Worm (Caenorhabditis elegans) whole organism, young adult: ENCODE measurements around the gene C44B11.4.

Source experiments
- F39B2.1 ChIP-seq: fragments of 200-800 bp; sonication (Bioruptor generic); IDR thresholded peaks from 2 replicates; pipeline ENCODE4 v1.3.6; 2022; ENCODE audit warnings: missing genetic modification reagents, missing genetic modification characterization, missing compliant biosample characterization
- F49E8.2 ChIP-seq: sonication (generic microtip); optimal IDR thresholded peaks from 3 replicates; lab custom pipeline; 2017; ENCODE audit warnings: missing genetic modification characterization, mild to moderate bottlenecking, missing compliant biosample characterization, antibody characterized with exemption, moderate library complexity; ENCODE audit not compliant: insufficient read depth
- ama-1 ChIP-seq, 3 experiments: fragments of 150-350 bp in 1 of 3; sonication (generic microtip) in 2 of 3; optimal IDR thresholded peaks; 2 replicates each; lab custom pipeline; 2014 to 2018; ENCODE audit warnings: missing biosample characterization in 2 of 3, missing genetic modification characterization in 2 of 3, missing genetic modification reagents in 2 of 3
- attf-6 ChIP-seq: fragments of 200-800 bp; sonication (Bioruptor generic); IDR thresholded peaks from 2 replicates; pipeline ENCODE4 v1.3.6; 2022; ENCODE audit warnings: missing genetic modification reagents, missing genetic modification characterization, missing compliant biosample characterization
- cebp-2 ChIP-seq: fragments of 200-800 bp; sonication (Bioruptor generic); IDR thresholded peaks from 2 replicates; pipeline ENCODE4 v1.3.6; 2022; ENCODE audit warnings: missing genetic modification characterization, missing compliant biosample characterization
- madf-3 ChIP-seq: fragments of 200-800 bp; sonication (Bioruptor generic); IDR thresholded peaks from 2 replicates; pipeline ENCODE4 v1.3.6; 2022; ENCODE audit warnings: missing genetic modification reagents, missing genetic modification characterization, missing compliant biosample characterization
- nfya-1 ChIP-seq: sonication (generic microtip); optimal IDR thresholded peaks from 2 replicates; lab custom pipeline; 2017; ENCODE audit warnings: antibody characterized with exemption, missing compliant biosample characterization, missing genetic modification characterization, borderline replicate concordance; ENCODE audit not compliant: insufficient read depth
- nhr-80 ChIP-seq: sonication (generic microtip); optimal IDR thresholded peaks from 2 replicates; lab custom pipeline; 2016; ENCODE audit warnings: missing genetic modification characterization, missing compliant biosample characterization
- pha-4 ChIP-seq: fragments of 150-350 bp; sonication (generic microtip); optimal IDR thresholded peaks from 2 replicates; lab custom pipeline; 2014; ENCODE audit warnings: missing biosample characterization, missing genetic modification reagents, missing genetic modification characterization
- repo-1 ChIP-seq: sonication (generic microtip); optimal IDR thresholded peaks from 2 replicates; lab custom pipeline; 2017; ENCODE audit warnings: mild to moderate bottlenecking, missing genetic modification characterization, missing compliant biosample characterization
- sea-2 ChIP-seq: fragments of 200-800 bp; sonication (Bioruptor generic); IDR thresholded peaks from 2 replicates; pipeline ENCODE4 v1.3.6; 2022; ENCODE audit warnings: missing genetic modification characterization, missing compliant biosample characterization
- snpc-1.3 ChIP-seq: sonication (generic microtip); optimal IDR thresholded peaks from 2 replicates; lab custom pipeline; 2017; ENCODE audit warnings: missing genetic modification characterization, mild to moderate bottlenecking, missing compliant biosample characterization, antibody characterized with exemption, moderate library complexity, missing genotype, missing genetic modification reagents; ENCODE audit not compliant: insufficient read depth
- unc-62 ChIP-seq: fragments of 150-350 bp; optimal IDR thresholded peaks from 2 replicates; lab custom pipeline; 2014; ENCODE audit warnings: missing biosample characterization, missing genetic modification reagents, missing genetic modification characterization

DNA sequence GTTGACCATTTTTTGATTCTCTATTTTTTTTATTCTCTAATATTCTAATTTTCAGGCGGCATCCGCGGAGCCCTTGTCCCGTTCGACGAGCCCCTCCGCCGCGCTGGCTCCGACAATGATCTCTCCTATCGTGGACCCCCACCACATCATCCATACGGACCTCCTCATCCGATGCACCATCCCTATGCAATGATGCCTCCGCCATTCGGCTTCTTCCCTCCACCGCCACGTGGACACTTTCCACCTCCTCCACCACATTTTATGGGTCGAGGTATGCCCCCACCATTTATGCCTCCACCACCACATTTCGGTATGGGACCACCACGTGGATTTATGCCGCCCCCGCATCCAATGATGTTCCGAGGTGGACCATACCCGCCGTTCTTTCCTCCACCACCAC lies 25.7 kb upstream of the C44B11.4 start:
- TF ChIP-seq pha-4 (tag; lab: Kevin White, UChicago): no peak
- no peak for TF ChIP-seq sea-2 (GFP tag; lab: Robert Waterston, UW)
- no peak for TF ChIP-seq nhr-80 (tag; lab: Kevin White, UChicago)
- TF ChIP-seq F49E8.2 (tag; lab: Kevin White, UChicago): no peak
- TF ChIP-seq F39B2.1 (GFP tag; lab: Robert Waterston, UW): no peak
- no peak for TF ChIP-seq unc-62 (GFP tag; lab: Kevin White, UChicago)
- no peak for TF ChIP-seq ama-1 (optimal IDR thresholded peaks at IDR 0.05; lab: Kevin White, UChicago)
- TF ChIP-seq ama-1 (GFP tag; optimal IDR thresholded peaks at IDR 0.05; lab: Kevin White, UChicago): no peak
- no peak for TF ChIP-seq cebp-2
- TF ChIP-seq attf-6 (GFP tag; lab: Robert Waterston, UW): no peak
- TF ChIP-seq madf-3 (GFP tag; lab: Robert Waterston, UW): no peak
- TF ChIP-seq snpc-1.3 (tag; lab: Kevin White, UChicago): no peak
- no peak for TF ChIP-seq nfya-1
- TF ChIP-seq repo-1 (tag; lab: Kevin White, UChicago): no peak
